Worm (Caenorhabditis elegans): ENCODE measurements around the gene K09C4.4.

The K09C4.4 gene

ce11 chrX:3306594-3307296 lies 17.5 kb downstream of the K09C4.4 start:
- TF ChIP-seq fos-1 (tag; optimal IDR thresholded peaks at IDR 0.05) (peak; percentile 75), sma-9 (GFP tag; optimal IDR thresholded peaks at IDR 0.05) (peak; percentile 30), sma-9 (tag; optimal IDR thresholded peaks at IDR 0.05) (no peak), mbf-1 (tag; optimal IDR thresholded peaks at IDR 0.05) (no peak)

- TF ChIP-seq lin-11 (tag; optimal IDR thresholded peaks at IDR 0.05), result no peak
- TF ChIP-seq nhr-25 (tag; optimal IDR thresholded peaks at IDR 0.05), result no peak
- TF ChIP-seq sma-9 (GFP tag; optimal IDR thresholded peaks at IDR 0.05), result no peak
- TF ChIP-seq sma-9 (tag; optimal IDR thresholded peaks at IDR 0.05), result no peak
- no peak for TF ChIP-seq elt-3 (tag; optimal IDR thresholded peaks at IDR 0.05)
- TF ChIP-seq egl-27 (tag; optimal IDR thresholded peaks at IDR 0.05), result no peak
- no peak for TF ChIP-seq lsy-2 (tag; optimal IDR thresholded peaks at IDR 0.05)
- TF ChIP-seq ztf-11 (tag; optimal IDR thresholded peaks at IDR 0.05), result no peak
These were observed 21.4 kb downstream of the K09C4.4 start for ce11 chrX:3310702-3311101.

ce11 chrX:3313939-3314338 lies 24.7 kb downstream of the K09C4.4 start:
- TF ChIP-seq ZK546.5 (tag; optimal IDR thresholded peaks at IDR 0.05) (no peak), unc-55 (GFP tag; optimal IDR thresholded peaks at IDR 0.05) (no peak)

ce11 chrX:3315014-3315413 lies 25.7 kb downstream of the K09C4.4 start, which contains the start of gene ddr-2:
Gene ddr-2, plus strand, starts transcription at chrX:3315314.
- TF ChIP-seq ZK546.5 (tag; optimal IDR thresholded peaks at IDR 0.05), result no peak

ce11 chrX:3315891-3316657 lies 26.8 kb downstream of the K09C4.4 start:
- TF ChIP-seq aly-2 (tag; optimal IDR thresholded peaks at IDR 0.05) (no peak), nhr-129 (tag; optimal IDR thresholded peaks at IDR 0.05) (no peak), sma-9 (GFP tag; optimal IDR thresholded peaks at IDR 0.05) (no peak), sma-9 (tag; optimal IDR thresholded peaks at IDR 0.05) (no peak), F13H6.1 (tag; optimal IDR thresholded peaks at IDR 0.05) (no peak), nhr-10 (tag; optimal IDR thresholded peaks at IDR 0.05) (no peak), sma-3 (GFP tag; optimal IDR thresholded peaks at IDR 0.05) (no peak), nhr-77 (tag; optimal IDR thresholded peaks at IDR 0.05) (no peak), crh-2 (tag; optimal IDR thresholded peaks at IDR 0.05) (no peak), ceh-82 (tag; optimal IDR thresholded peaks at IDR 0.05) (no peak), dmd-4 (tag; optimal IDR thresholded peaks at IDR 0.05) (no peak), R02D3.7 (tag; optimal IDR thresholded peaks at IDR 0.05) (no peak), alr-1 (tag; optimal IDR thresholded peaks at IDR 0.05) (no peak)

ce11 chrX:3316830-3317229 lies 27.5 kb downstream of the K09C4.4 start:
- TF ChIP-seq nhr-10 (tag; optimal IDR thresholded peaks at IDR 0.05), result no peak
- TF ChIP-seq blmp-1 (tag; optimal IDR thresholded peaks at IDR 0.05; ENCODE audit: insufficient read depth), result no peak
- TF ChIP-seq Y55F3AM.14 (GFP tag; optimal IDR thresholded peaks at IDR 0.05), result no peak
- no peak for TF ChIP-seq elt-3 (tag; optimal IDR thresholded peaks at IDR 0.05)
- TF ChIP-seq mdl-1 (tag; optimal IDR thresholded peaks at IDR 0.05), result no peak
- no peak for TF ChIP-seq nhr-25 (tag; optimal IDR thresholded peaks at IDR 0.05)
- no peak for TF ChIP-seq nhr-6 (tag; optimal IDR thresholded peaks at IDR 0.05)
- TF ChIP-seq peb-1 (tag; optimal IDR thresholded peaks at IDR 0.05), result no peak
- no peak for TF ChIP-seq ceh-82 (tag; optimal IDR thresholded peaks at IDR 0.05)
- no peak for TF ChIP-seq C34F6.9 (tag; optimal IDR thresholded peaks at IDR 0.05)
- TF ChIP-seq ztf-4 (tag; optimal IDR thresholded peaks at IDR 0.05), result no peak
- TF ChIP-seq fos-1 (tag; optimal IDR thresholded peaks at IDR 0.05), result no peak
- no peak for TF ChIP-seq nhr-237 (tag; optimal IDR thresholded peaks at IDR 0.05)
- TF ChIP-seq unc-39 (tag; optimal IDR thresholded peaks at IDR 0.05), result no peak
- no peak for TF ChIP-seq mab-5 (tag; optimal IDR thresholded peaks at IDR 0.05)
- no peak for TF ChIP-seq skn-1 (tag; optimal IDR thresholded peaks at IDR 0.05)
- no peak for TF ChIP-seq nhr-77 (tag; optimal IDR thresholded peaks at IDR 0.05)
- no peak for TF ChIP-seq R02D3.7 (tag; optimal IDR thresholded peaks at IDR 0.05)
- TF ChIP-seq ceh-16 (tag; optimal IDR thresholded peaks at IDR 0.05), result no peak
- no peak for TF ChIP-seq sma-9 (GFP tag; optimal IDR thresholded peaks at IDR 0.05)
- no peak for TF ChIP-seq sma-9 (tag; optimal IDR thresholded peaks at IDR 0.05)
